Fruit fly (Drosophila melanogaster): ENCODE data around the gene mRpL1.

mRpL1 gene

dm6 chr3R:8307283-8307682 is 6.0 kb downstream of the mRpL1 start:
- TF ChIP-seq psq (optimal IDR thresholded peaks at IDR 0.05) (no peak), usp (GFP tag; optimal IDR thresholded peaks at IDR 0.05) (no peak), Dll (optimal IDR thresholded peaks at IDR 0.05) (no peak), CG8478 (optimal IDR thresholded peaks at IDR 0.05) (no peak), pan (optimal IDR thresholded peaks at IDR 0.05) (no peak), EcR (GFP tag; optimal IDR thresholded peaks at IDR 0.05) (no peak)

- TF ChIP-seq Dll (optimal IDR thresholded peaks at IDR 0.05) (no peak), EcR (GFP tag; optimal IDR thresholded peaks at IDR 0.05) (no peak), usp (GFP tag; optimal IDR thresholded peaks at IDR 0.05) (no peak), pan (optimal IDR thresholded peaks at IDR 0.05) (no peak), CG8478 (optimal IDR thresholded peaks at IDR 0.05) (no peak), psq (optimal IDR thresholded peaks at IDR 0.05) (no peak)
These were observed 7.3 kb downstream of the mRpL1 start, which contains the start of gene tex for dm6 chr3R:8308515-8308959. TSS of gene tex (minus strand) at chr3R:8308645.

DNA sequence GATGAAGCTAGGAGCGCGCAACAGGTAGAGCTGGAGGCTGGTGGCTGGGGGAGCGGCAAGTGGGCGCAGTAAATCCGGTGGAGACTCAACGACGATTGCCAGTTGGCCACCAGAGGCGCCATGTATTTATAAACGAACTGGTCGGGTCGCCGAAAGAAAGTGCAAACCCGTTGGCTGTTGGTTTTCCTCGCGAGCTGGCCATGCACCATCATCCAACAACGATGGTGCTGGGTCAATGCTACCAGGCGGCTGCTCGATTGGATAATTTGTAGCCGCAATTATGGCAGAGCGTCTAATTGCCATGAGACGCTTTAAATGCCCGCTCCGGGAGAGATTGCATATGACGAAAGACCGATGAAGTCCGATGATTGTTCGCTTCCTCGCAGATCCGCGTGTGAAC is 9.4 kb downstream of the mRpL1 start, which contains the start of gene CG11693:
TSS of gene CG11693 (minus strand) at position 101 of the 400 bp plus-strand sequence.
- no peak for TF ChIP-seq psq (optimal IDR thresholded peaks at IDR 0.05)
- no peak for TF ChIP-seq usp (GFP tag; optimal IDR thresholded peaks at IDR 0.05)
- no peak for TF ChIP-seq pan (optimal IDR thresholded peaks at IDR 0.05)
- TF ChIP-seq CG8478 (optimal IDR thresholded peaks at IDR 0.05) = no peak
- TF ChIP-seq Dll (optimal IDR thresholded peaks at IDR 0.05) = no peak
- TF ChIP-seq EcR (GFP tag; optimal IDR thresholded peaks at IDR 0.05) = no peak

DNA sequence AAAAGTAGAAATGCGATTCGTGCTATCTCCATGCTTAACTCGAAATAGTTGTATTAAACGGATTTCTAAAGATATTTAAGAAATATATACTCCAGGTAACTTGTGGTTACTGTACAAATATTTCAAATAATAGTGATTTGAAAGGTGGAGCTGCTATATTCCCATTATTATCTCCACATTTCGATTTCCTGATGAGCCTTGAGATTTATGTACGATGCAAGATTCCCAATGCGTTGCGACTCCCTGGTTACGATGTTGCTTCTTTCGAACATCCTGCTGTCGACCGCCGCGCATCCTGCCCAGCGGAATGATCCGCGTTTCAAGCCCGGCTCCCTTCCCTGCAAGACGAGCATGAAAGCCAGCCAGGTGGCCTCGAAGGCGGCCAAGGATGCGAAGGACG is 10.8 kb downstream of the mRpL1 start, which contains the start of the genes CG11694 and CG11698:
TSS of gene CG11694 (minus strand) at position 101 of the 400 bp plus-strand sequence.
TSS of gene CG11698 (plus strand) at position 152 of the 400 bp plus-strand sequence.
- no peak for TF ChIP-seq CG8478 (optimal IDR thresholded peaks at IDR 0.05)
- TF ChIP-seq psq (optimal IDR thresholded peaks at IDR 0.05) = no peak
- no peak for TF ChIP-seq Dll (optimal IDR thresholded peaks at IDR 0.05)
- TF ChIP-seq usp (GFP tag; optimal IDR thresholded peaks at IDR 0.05) = no peak
- TF ChIP-seq EcR (GFP tag; optimal IDR thresholded peaks at IDR 0.05) = no peak
- TF ChIP-seq pan (optimal IDR thresholded peaks at IDR 0.05) = no peak

DNA sequence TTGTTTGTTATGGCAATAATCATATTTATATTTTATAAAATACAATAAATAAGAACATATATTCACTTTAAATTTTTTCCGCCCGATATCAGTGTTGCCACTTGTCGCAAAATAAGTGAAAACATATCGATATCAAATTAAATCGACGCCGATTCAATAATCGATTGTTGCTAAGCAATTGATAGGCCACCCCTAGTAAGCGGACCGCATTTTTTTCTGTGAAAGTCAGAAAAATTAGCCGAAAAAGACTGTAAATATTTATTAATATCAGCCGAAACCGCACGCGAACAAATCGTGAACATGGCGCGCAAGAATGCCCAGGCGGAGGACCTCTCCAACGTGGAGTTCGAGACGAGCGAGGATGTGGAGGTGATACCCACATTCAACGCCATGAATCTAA is 11.8 kb downstream of the mRpL1 start, which contains the start of gene CG7483:
TSS of gene CG7483 (plus strand) at position 171 of the 400 bp plus-strand sequence.
- TF ChIP-seq pan (optimal IDR thresholded peaks at IDR 0.05) (no peak), Dll (optimal IDR thresholded peaks at IDR 0.05) (no peak), psq (optimal IDR thresholded peaks at IDR 0.05) (no peak), usp (GFP tag; optimal IDR thresholded peaks at IDR 0.05) (no peak), EcR (GFP tag; optimal IDR thresholded peaks at IDR 0.05) (no peak)

DNA sequence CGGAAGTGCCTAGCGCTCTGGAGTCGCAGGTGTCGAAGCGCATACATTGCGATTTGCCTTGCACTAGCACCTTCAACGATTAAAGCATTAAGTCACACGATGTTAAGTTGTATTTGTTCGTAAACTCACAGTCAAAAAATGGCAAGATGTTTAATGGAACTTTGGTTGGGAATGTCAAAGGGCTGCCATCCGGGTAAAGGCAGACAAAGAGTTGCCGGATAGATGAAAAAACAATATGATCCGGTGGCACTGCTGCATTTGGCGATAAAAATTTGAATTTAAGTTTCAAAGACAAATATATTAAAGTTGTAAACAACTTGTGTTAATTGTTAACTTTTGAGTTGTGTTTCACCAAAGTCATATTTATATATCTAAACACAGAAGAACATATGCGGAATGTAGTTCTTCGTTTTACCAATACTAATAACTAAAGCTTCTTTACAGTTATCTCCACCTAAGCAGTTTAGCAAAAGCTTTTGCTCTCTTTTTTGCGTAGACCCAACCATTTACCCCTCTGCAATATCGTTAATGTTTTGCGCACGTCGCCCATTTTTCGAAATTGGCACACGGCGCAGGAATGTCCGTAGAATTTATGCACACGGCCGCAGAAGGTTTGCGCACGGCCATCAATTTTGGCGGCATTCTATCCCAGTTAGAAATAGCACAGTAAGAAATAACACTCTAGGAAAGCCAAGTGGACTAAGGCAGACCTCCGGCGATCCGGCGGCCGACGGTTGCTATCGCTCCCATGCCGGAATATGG is 15.3 kb downstream of the mRpL1 start, which contains the start of gene Coq2:
TSS of gene Coq2 (minus strand) at position 200 of the 762 bp plus-strand sequence.
- TF ChIP-seq psq (optimal IDR thresholded peaks at IDR 0.05) (no peak), Dll (optimal IDR thresholded peaks at IDR 0.05) (no peak), EcR (GFP tag; optimal IDR thresholded peaks at IDR 0.05) (no peak), usp (GFP tag; optimal IDR thresholded peaks at IDR 0.05) (no peak), CG8478 (optimal IDR thresholded peaks at IDR 0.05) (no peak), pan (optimal IDR thresholded peaks at IDR 0.05) (no peak)

- TF ChIP-seq EcR (GFP tag; optimal IDR thresholded peaks at IDR 0.05) (no peak), CG8478 (optimal IDR thresholded peaks at IDR 0.05) (no peak), Dll (optimal IDR thresholded peaks at IDR 0.05) (no peak), usp (GFP tag; optimal IDR thresholded peaks at IDR 0.05) (no peak), psq (optimal IDR thresholded peaks at IDR 0.05) (no peak), pan (optimal IDR thresholded peaks at IDR 0.05) (no peak)
These were observed 16.0 kb downstream of the mRpL1 start, which contains the start of gene Ctr1B for dm6 chr3R:8317215-8317614. TSS of gene Ctr1B (plus strand) at chr3R:8317612.

- no peak for TF ChIP-seq CG8478 (optimal IDR thresholded peaks at IDR 0.05)
These were observed 16.6 kb downstream of the mRpL1 start for dm6 chr3R:8317709-8318335.

DNA sequence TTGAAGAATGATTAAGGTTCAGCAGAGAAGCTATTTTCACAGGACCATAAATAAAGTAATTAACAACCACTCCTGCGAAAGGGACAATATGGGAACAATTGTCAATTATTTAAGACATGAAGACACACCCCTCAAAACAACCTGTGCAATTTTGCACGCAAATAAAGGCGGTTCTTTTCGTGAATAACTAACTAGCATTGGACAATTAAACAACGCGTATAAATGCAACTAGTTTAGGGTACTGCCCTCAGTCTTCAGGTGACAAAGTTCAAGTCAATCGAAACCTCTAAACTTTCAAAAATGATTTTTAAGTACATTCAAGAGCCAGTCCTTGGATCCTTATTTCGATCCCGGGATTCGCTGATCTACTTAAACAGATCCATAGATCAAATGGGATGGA is 20.2 kb downstream of the mRpL1 start, which contains the start of gene Or85a:
TSS of gene Or85a (plus strand) at position 301 of the 400 bp plus-strand sequence.
- TF ChIP-seq CG8478 (optimal IDR thresholded peaks at IDR 0.05) = no peak

DNA sequence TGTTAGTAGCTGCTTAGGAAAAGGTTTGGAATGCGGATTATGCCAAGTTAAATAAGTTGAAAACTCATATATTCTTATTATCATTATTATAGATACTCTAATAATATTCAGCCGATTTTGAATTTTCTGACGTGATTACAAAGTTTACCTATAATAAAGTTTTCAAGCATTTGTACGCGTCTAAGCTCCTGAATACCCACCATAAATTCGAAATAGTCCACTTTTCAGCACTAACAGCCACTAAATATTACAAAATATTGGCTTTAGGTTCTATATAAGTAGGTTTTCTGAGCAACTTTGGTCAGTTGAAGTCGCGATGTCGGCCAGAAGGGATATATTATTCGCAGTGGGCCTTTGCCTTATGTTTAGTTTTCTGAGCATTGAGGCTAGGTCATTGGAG is 22.8 kb downstream of the mRpL1 start, which contains the start of gene CG7443:
TSS of gene CG7443 (plus strand) at position 301 of the 400 bp plus-strand sequence.
- TF ChIP-seq usp (GFP tag; optimal IDR thresholded peaks at IDR 0.05) (no peak), CG8478 (optimal IDR thresholded peaks at IDR 0.05) (no peak), EcR (GFP tag; optimal IDR thresholded peaks at IDR 0.05) (no peak), psq (optimal IDR thresholded peaks at IDR 0.05) (no peak), Dll (optimal IDR thresholded peaks at IDR 0.05) (no peak), pan (optimal IDR thresholded peaks at IDR 0.05) (no peak)

DNA sequence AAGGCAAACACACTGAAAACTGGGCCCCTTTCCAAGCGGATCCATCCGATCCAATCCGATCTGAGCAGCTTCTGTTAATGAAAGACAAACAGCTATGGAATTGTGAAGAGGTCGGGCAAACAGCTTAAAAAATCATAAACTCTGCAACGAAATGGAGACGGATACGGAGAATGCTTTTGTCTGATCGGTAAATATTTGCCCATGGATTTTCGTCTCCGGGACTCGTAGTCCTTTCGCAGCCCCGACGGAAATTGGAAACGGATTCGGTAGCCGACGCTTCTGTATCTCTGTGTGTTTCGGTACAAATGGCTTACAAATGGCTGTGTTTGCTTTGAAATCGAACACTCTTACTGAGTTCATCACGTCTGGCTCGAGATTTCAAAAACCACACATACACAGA is 25.6 kb downstream of the mRpL1 start:
- TF ChIP-seq usp (GFP tag; optimal IDR thresholded peaks at IDR 0.05) = no peak
- no peak for TF ChIP-seq CG8478 (optimal IDR thresholded peaks at IDR 0.05)
- TF ChIP-seq EcR (GFP tag; optimal IDR thresholded peaks at IDR 0.05) = no peak
- TF ChIP-seq psq (optimal IDR thresholded peaks at IDR 0.05) = no peak
- no peak for TF ChIP-seq pan (optimal IDR thresholded peaks at IDR 0.05)
- TF ChIP-seq Dll (optimal IDR thresholded peaks at IDR 0.05) = no peak
